Fruit fly (Drosophila melanogaster): ENCODE results near the gene CG44038.

The CG44038 gene

dm6 chr3R:12221366-12221916 lies 39.3 kb upstream of the CG44038 start, which contains the start of gene CG4860 (continued):
- TF ChIP-seq Mrtf (GFP tag; IDR thresholded peaks at IDR 0.05) (peak; percentile 74; the same call in 2 of the 3 replicates), Fer3 (tag; optimal IDR thresholded peaks at IDR 0.05) (peak; percentile 88), CG12744 (GFP tag; optimal IDR thresholded peaks at IDR 0.05) (peak; percentile 85), lilli (GFP tag; optimal IDR thresholded peaks at IDR 0.05) (peak; percentile 93), Drgx (GFP tag; IDR thresholded peaks at IDR 0.05) (peak; percentile 88), CG4424 (GFP tag; optimal IDR thresholded peaks at IDR 0.05) (peak; percentile 88), nom (GFP tag; optimal IDR thresholded peaks at IDR 0.05) (peak; percentile 49), CG6689 (GFP tag; IDR thresholded peaks at IDR 0.05) (peak; percentile 85), CG12769 (tag; optimal IDR thresholded peaks at IDR 0.05) (peak; percentile 75), NfI (GFP tag; optimal IDR thresholded peaks at IDR 0.05) (peak; percentile 89), Sry-δ (GFP tag; optimal IDR thresholded peaks at IDR 0.05) (peak; percentile 34), Bteb2 (GFP tag; optimal IDR thresholded peaks at IDR 0.05) (peak; percentile 86), gro (GFP tag; optimal IDR thresholded peaks at IDR 0.05) (no peak), oc (tag; optimal IDR thresholded peaks at IDR 0.05) (no peak), CG17361 (GFP tag; IDR thresholded peaks at IDR 0.05) (no peak; the same call in 2 of the 3 replicates), CG14860 (GFP tag; IDR thresholded peaks at IDR 0.05; ENCODE audit: partially characterized antibody) (no peak), Ets97D (GFP tag; optimal IDR thresholded peaks at IDR 0.05) (peak; percentile 48), otp (GFP tag; IDR thresholded peaks at IDR 0.05) (peak; percentile 73), dan (GFP tag; IDR thresholded peaks at IDR 0.05) (no peak), dysf (GFP tag; IDR thresholded peaks at IDR 0.05) (peak; percentile 90), CG1832 (GFP tag; optimal IDR thresholded peaks at IDR 0.05) (no peak), CG14441 (GFP tag; IDR thresholded peaks at IDR 0.05) (peak; percentile 89), ERR (GFP tag; optimal IDR thresholded peaks at IDR 0.05) (peak; percentile 44), sens (GFP tag) (peak; percentile 96), CG32767 (GFP tag; IDR thresholded peaks at IDR 0.05) (peak; percentile 64), CG10543 (GFP tag; optimal IDR thresholded peaks at IDR 0.05) (peak; percentile 82), CG12104 (GFP tag; optimal IDR thresholded peaks at IDR 0.05) (peak; percentile 66), Optix (GFP tag; IDR thresholded peaks at IDR 0.05) (peak; percentile 50; the same call in 2 of the 3 replicates), zf30C (GFP tag; optimal IDR thresholded peaks at IDR 0.05) (no peak), CG10267 (tag; optimal IDR thresholded peaks at IDR 0.05) (peak; percentile 70), CHES-1-like (GFP tag; optimal IDR thresholded peaks at IDR 0.05) (peak; percentile 81), unc-4 (GFP tag; IDR thresholded peaks at IDR 0.05; ENCODE audit: partially characterized antibody) (no peak), CG16863 (GFP tag; optimal IDR thresholded peaks at IDR 0.05) (peak; percentile 84), abd-A (tag; optimal IDR thresholded peaks at IDR 0.05) (no peak), tap (tag; optimal IDR thresholded peaks at IDR 0.05) (peak; percentile 63), Vsx1 (GFP tag; optimal IDR thresholded peaks at IDR 0.05) (peak; percentile 76), odd (GFP tag; optimal IDR thresholded peaks at IDR 0.05) (peak; percentile 81), Nf-YA (GFP tag; IDR thresholded peaks at IDR 0.05) (peak; percentile 68), CG18619 (GFP tag; optimal IDR thresholded peaks at IDR 0.05) (peak; percentile 85), CG16815 (GFP tag; optimal IDR thresholded peaks at IDR 0.05) (peak; percentile 64), ttk (GFP tag; IDR thresholded peaks at IDR 0.05) (peak; percentile 83), CG7372 (GFP tag; IDR thresholded peaks at IDR 0.05) (peak; percentile 87), Atf-2 (GFP tag; optimal IDR thresholded peaks at IDR 0.05) (peak; percentile 60), vvl (GFP tag; IDR thresholded peaks at IDR 0.05) (peak; percentile 91), CG1602 (GFP tag; optimal IDR thresholded peaks at IDR 0.05) (peak; percentile 80), CG2116 (GFP tag; optimal IDR thresholded peaks at IDR 0.05) (peak; percentile 76), Hr39 (optimal IDR thresholded peaks at IDR 0.05) (no peak), CG13296 (GFP tag; optimal IDR thresholded peaks at IDR 0.05) (peak; percentile 84), bsh (GFP tag; optimal IDR thresholded peaks at IDR 0.05) (peak; percentile 50 to 86), ken (GFP tag; IDR thresholded peaks at IDR 0.05) (peak; percentile 87), Hmr (GFP tag; optimal IDR thresholded peaks at IDR 0.05) (peak; percentile 93)

Measured in whole organism, embryonic.